Fruit fly (Drosophila melanogaster) whole organism, embryonic: ENCODE data around the gene ninaE.

ENCODE experiments used
- B-H1 ChIP-seq: fragments of 200-800 bp; sonication (Bioruptor generic); IDR thresholded peaks from 3 replicates; pipeline ENCODE4 v1.3.6; 2022; ENCODE audit warnings: missing biosample characterization, missing genetic modification characterization
- CG11247 ChIP-seq: fragments of 200-800 bp; sonication (Bioruptor generic); IDR thresholded peaks from 2 replicates; pipeline ENCODE4 v1.3.6; 2022; ENCODE audit warnings: missing biosample characterization, missing genetic modification characterization
- CG11695 ChIP-seq: fragments of 200-800 bp; sonication (Bioruptor generic); IDR thresholded peaks from 3 replicates; pipeline ENCODE4 v1.3.6; 2022; ENCODE audit warnings: missing biosample characterization, missing genetic modification characterization
- CG12155 ChIP-seq: fragments of 200-800 bp; sonication (Bioruptor generic); optimal IDR thresholded peaks from 3 replicates; lab custom pipeline; 2016; ENCODE audit warnings: missing biosample characterization, missing genetic modification characterization
- CG12659 ChIP-seq: fragments of 200-800 bp; sonication (Bioruptor generic); optimal IDR thresholded peaks from 3 replicates; lab custom pipeline; 2017; ENCODE audit warnings: mild to moderate bottlenecking, missing biosample characterization, missing genetic modification reagents, missing genetic modification characterization
- CG13296 ChIP-seq: fragments of 200-800 bp; sonication (Bioruptor generic); optimal IDR thresholded peaks from 3 replicates; lab custom pipeline; 2018; ENCODE audit warnings: missing biosample characterization, mild to moderate bottlenecking, missing genetic modification characterization
- CG13775 ChIP-seq: fragments of 200-800 bp; sonication (Bioruptor generic); optimal IDR thresholded peaks from 3 replicates; lab custom pipeline; 2017; ENCODE audit warnings: missing biosample characterization, mild to moderate bottlenecking, missing genetic modification characterization
- CG14710 ChIP-seq: fragments of 200-800 bp; sonication (Bioruptor generic); optimal IDR thresholded peaks from 3 replicates; lab custom pipeline; 2019; ENCODE audit warnings: missing biosample characterization, mild to moderate bottlenecking, missing genetic modification characterization, moderate library complexity
- CG15696 ChIP-seq: fragments of 200-800 bp; sonication (Bioruptor generic); optimal IDR thresholded peaks from 2 replicates; lab custom pipeline; 2019; ENCODE audit warnings: missing biosample characterization, mild to moderate bottlenecking, missing genetic modification characterization, moderate library complexity
- CG17385 ChIP-seq: fragments of 200-800 bp; sonication (Bioruptor generic); optimal IDR thresholded peaks from 3 replicates; lab custom pipeline; 2018; ENCODE audit warnings: missing biosample characterization, mild to moderate bottlenecking, missing genetic modification characterization
- CG18599 ChIP-seq: fragments of 200-800 bp; sonication (Bioruptor generic); optimal IDR thresholded peaks from 3 replicates; lab custom pipeline; 2017; ENCODE audit warnings: missing biosample characterization, missing genetic modification characterization, mild to moderate bottlenecking, moderate library complexity, missing genetic modification reagents
- CG2129 ChIP-seq: fragments of 200-800 bp; sonication (Bioruptor generic); IDR thresholded peaks from 2 replicates; pipeline ENCODE4 v1.3.6; 2022; ENCODE audit warnings: missing biosample characterization, missing genetic modification characterization; ENCODE audit not compliant: partially characterized antibody
- CG2199 ChIP-seq: fragments of 200-800 bp; sonication (Bioruptor generic); IDR thresholded peaks from 3 replicates; pipeline ENCODE4 v1.3.6; 2022; ENCODE audit warnings: missing biosample characterization, missing genetic modification characterization
- CG2712 ChIP-seq: fragments of 200-800 bp; optimal IDR thresholded peaks from 3 replicates; lab custom pipeline; 2019; ENCODE audit warnings: missing biosample characterization, mild to moderate bottlenecking, missing genetic modification characterization, moderate library complexity
- CG3163 ChIP-seq: fragments of 200-800 bp; sonication (Bioruptor generic); optimal IDR thresholded peaks from 3 replicates; lab custom pipeline; 2016; ENCODE audit warnings: missing biosample characterization, missing genetic modification characterization
- CG5953 ChIP-seq: fragments of 200-800 bp; sonication (Bioruptor generic); IDR thresholded peaks from 2 replicates; pipeline ENCODE4 v1.3.6; 2022; ENCODE audit warnings: missing biosample characterization, missing genetic modification characterization
- CG7928 ChIP-seq: fragments of 200-800 bp; sonication (Bioruptor generic); optimal IDR thresholded peaks from 2 replicates; lab custom pipeline; 2017; ENCODE audit warnings: missing biosample characterization, mild to moderate bottlenecking, missing genetic modification characterization
- CG7987 ChIP-seq: fragments of 200-800 bp; sonication (Bioruptor generic); optimal IDR thresholded peaks from 2 replicates; lab custom pipeline; 2018; ENCODE audit warnings: missing biosample characterization, mild to moderate bottlenecking, missing genetic modification characterization, moderate library complexity
- CG8281 ChIP-seq: fragments of 200-800 bp; sonication (Bioruptor generic); optimal IDR thresholded peaks from 2 replicates; lab custom pipeline; 2018; ENCODE audit warnings: missing biosample characterization, mild to moderate bottlenecking, missing genetic modification characterization, moderate library complexity
- CG8388 ChIP-seq: fragments of 200-800 bp; sonication (Bioruptor generic); optimal IDR thresholded peaks from 2 replicates; lab custom pipeline; 2019; ENCODE audit warnings: missing biosample characterization, mild to moderate bottlenecking, missing genetic modification characterization, moderate library complexity
- CG8478 ChIP-seq: fragments of >200 bp; optimal IDR thresholded peaks from 2 replicates; lab custom pipeline; 2018
- CG9797 ChIP-seq: fragments of 200-800 bp; sonication (Bioruptor generic); optimal IDR thresholded peaks from 3 replicates; lab custom pipeline; 2018; ENCODE audit warnings: missing biosample characterization, mild to moderate bottlenecking, missing genetic modification characterization
- CTCF ChIP-seq: fragments of 200-800 bp; sonication (Bioruptor generic); optimal IDR thresholded peaks from 2 replicates; lab custom pipeline; 2017; ENCODE audit warnings: missing biosample characterization, mild to moderate bottlenecking, missing genetic modification characterization, moderate library complexity
- E2f1 ChIP-seq: fragments of 200-800 bp; sonication (Bioruptor generic); IDR thresholded peaks from 2 replicates; pipeline ENCODE4 v1.3.6; 2022; ENCODE audit warnings: missing biosample characterization, missing genetic modification characterization
- Gug ChIP-seq: fragments of 200-800 bp; sonication (Bioruptor generic); IDR thresholded peaks from 4 replicates; pipeline ENCODE4 v1.3.6; 2022; ENCODE audit warnings: missing biosample characterization, missing genetic modification characterization
- HLH3B ChIP-seq: fragments of 200-800 bp; sonication (Bioruptor generic); IDR thresholded peaks from 2 replicates; pipeline ENCODE4 v1.3.6; 2022; ENCODE audit warnings: missing biosample characterization, missing genetic modification characterization
- HLH54F ChIP-seq: fragments of 200-800 bp; sonication (Bioruptor generic); optimal IDR thresholded peaks from 3 replicates; lab custom pipeline; 2016; ENCODE audit warnings: missing biosample characterization, missing genetic modification characterization
- HLHmδ ChIP-seq: fragments of 200-800 bp; sonication (Bioruptor generic); optimal IDR thresholded peaks from 2 replicates; lab custom pipeline; 2018; ENCODE audit warnings: missing biosample characterization, mild to moderate bottlenecking, missing genetic modification characterization, moderate library complexity
- Hand ChIP-seq: fragments of 200-800 bp; sonication (Bioruptor generic); optimal IDR thresholded peaks from 2 replicates; lab custom pipeline; 2017; ENCODE audit warnings: mild to moderate bottlenecking, missing biosample characterization, missing genetic modification reagents, missing genetic modification characterization
- Hr39 ChIP-seq: fragments of >200 bp; optimal IDR thresholded peaks from 2 replicates; lab custom pipeline; 2017
- Lhr ChIP-seq: fragments of 200-800 bp; sonication (Bioruptor generic); optimal IDR thresholded peaks from 3 replicates; lab custom pipeline; 2017; ENCODE audit warnings: mild to moderate bottlenecking, missing biosample characterization, missing genetic modification reagents, missing genetic modification characterization
- Lpt ChIP-seq: fragments of >200 bp; optimal IDR thresholded peaks from 2 replicates; lab custom pipeline; 2018; ENCODE audit warnings: missing biosample characterization, missing genetic modification characterization
- Myb ChIP-seq: fragments of 200-800 bp; sonication (Bioruptor generic); optimal IDR thresholded peaks from 2 replicates; lab custom pipeline; 2016; ENCODE audit warnings: missing biosample characterization, missing genetic modification characterization
- NC2α ChIP-seq: fragments of 200-800 bp; sonication (Bioruptor generic); optimal IDR thresholded peaks from 2 replicates; lab custom pipeline; 2016; ENCODE audit warnings: missing biosample characterization, missing genetic modification characterization
- Oaz ChIP-seq: fragments of 200-800 bp; sonication (Bioruptor generic); IDR thresholded peaks from 2 replicates; pipeline ENCODE4 v1.3.6; 2022; ENCODE audit warnings: missing biosample characterization, missing genetic modification characterization
- Ravus ChIP-seq: fragments of 200-800 bp; sonication (Bioruptor generic); IDR thresholded peaks from 2 replicates; pipeline ENCODE4 v1.3.6; 2022; ENCODE audit warnings: missing biosample characterization, missing genetic modification characterization
- Rx ChIP-seq: fragments of 200-800 bp; sonication (Bioruptor generic); IDR thresholded peaks from 2 replicates; pipeline ENCODE4 v1.3.6; 2022; ENCODE audit warnings: missing biosample characterization, missing genetic modification characterization
- Tbp ChIP-seq: fragments of >200 bp; optimal IDR thresholded peaks from 2 replicates; lab custom pipeline; 2018; ENCODE audit warnings: missing biosample characterization, missing genetic modification characterization
- Xrp1 ChIP-seq: fragments of 200-800 bp; sonication (Bioruptor generic); IDR thresholded peaks from 2 replicates; pipeline ENCODE4 v1.3.6; 2022; ENCODE audit warnings: missing biosample characterization, missing genetic modification characterization
- cad ChIP-seq: fragments of >200 bp; optimal IDR thresholded peaks from 2 replicates; lab custom pipeline; 2017; ENCODE audit warnings: missing biosample characterization, missing genetic modification characterization
- croc ChIP-seq: fragments of 200-800 bp; sonication (Bioruptor generic); conservative IDR thresholded peaks from 3 replicates; pipeline ENCODE4 v1.3.6; 2022; ENCODE audit warnings: missing biosample characterization, missing genetic modification characterization
- danr ChIP-seq: fragments of 200-800 bp; sonication (Bioruptor generic); IDR thresholded peaks from 2 replicates; pipeline ENCODE4 v1.3.6; 2022; ENCODE audit warnings: missing biosample characterization, missing genetic modification characterization
- eyg ChIP-seq: fragments of 200-800 bp; sonication (Bioruptor generic); optimal IDR thresholded peaks from 3 replicates; lab custom pipeline; 2016; ENCODE audit warnings: missing biosample characterization, missing genetic modification characterization
- gce ChIP-seq: fragments of 200-800 bp; sonication (Bioruptor generic); IDR thresholded peaks from 3 replicates; pipeline ENCODE4 v1.3.6; 2022; ENCODE audit warnings: missing biosample characterization, missing genetic modification characterization
- nerfin-1 ChIP-seq: fragments of 200-800 bp; sonication (Bioruptor generic); optimal IDR thresholded peaks from 3 replicates; lab custom pipeline; 2019; ENCODE audit warnings: missing biosample characterization, mild to moderate bottlenecking, missing genetic modification characterization, moderate library complexity
- pan ChIP-seq, 4 experiments: fragments of >200 bp in 3 of 4; fragments of 200-800 bp in 1 of 4; sonication (Bioruptor generic) in 1 of 4; optimal IDR thresholded peaks in 3 of 4; IDR thresholded peaks in 1 of 4; 2 replicates each; pipeline versions ENCODE4 v1.3.6 to Lab custom; 2017 to 2022; ENCODE audit warnings: missing biosample characterization in 2 of 4, missing genetic modification characterization in 2 of 4, mixed read lengths in 1 of 4
- phol ChIP-seq: fragments of 200-800 bp; sonication (Bioruptor generic); optimal IDR thresholded peaks from 3 replicates; lab custom pipeline; 2018; ENCODE audit warnings: missing biosample characterization, mild to moderate bottlenecking, missing genetic modification characterization, moderate library complexity
- sna ChIP-seq: fragments of 200-800 bp; sonication (Bioruptor generic); IDR thresholded peaks from 2 replicates; pipeline ENCODE4 v1.3.6; 2022; ENCODE audit warnings: missing biosample characterization, missing genetic modification characterization; ENCODE audit not compliant: partially characterized antibody
- sr ChIP-seq: fragments of 200-800 bp; sonication (Bioruptor generic); IDR thresholded peaks from 3 replicates; pipeline ENCODE4 v1.3.6; 2022; ENCODE audit warnings: missing biosample characterization, missing genetic modification characterization
- stwl ChIP-seq: fragments of 200-800 bp; sonication (Bioruptor generic); optimal IDR thresholded peaks from 3 replicates; lab custom pipeline; 2018; ENCODE audit warnings: missing biosample characterization, mild to moderate bottlenecking, missing genetic modification characterization, moderate library complexity
- zen ChIP-seq: fragments of 200-800 bp; sonication (Bioruptor generic); optimal IDR thresholded peaks from 3 replicates; lab custom pipeline; 2018; ENCODE audit warnings: missing biosample characterization, mild to moderate bottlenecking, missing genetic modification characterization, moderate library complexity

ninaE gene

dm6 chr3R:19902926-19903739 is 15.1 kb upstream of the ninaE start, which contains the start of gene ClpX (continued):
- TF ChIP-seq Xrp1 (no peak), nerfin-1 (tag; lab: Kevin White, UChicago) (peak; percentile 37), CG11695 (GFP tag; lab: Robert Waterston, UW) (no peak), CG5953 (GFP tag; lab: Robert Waterston, UW) (no peak), CG2129 (0 out of 2 replicates have a peak, but pooled peaks have one; percentile 23), pan (optimal IDR thresholded peaks at IDR 0.05; lab: Kevin White, UChicago) (no peak), pan (GFP tag; optimal IDR thresholded peaks at IDR 0.05 in 1 of 2, IDR thresholded peaks at IDR 0.05 in 1 of 2) (peak in 1 of 2 experiments; percentile 12), CG17385 (peak; percentile 100), HLHmδ (peak; percentile 29), B-H1 (GFP tag; lab: Robert Waterston, UW) (no peak), CG13296 (GFP tag; lab: Kevin White, UChicago) (peak; percentile 20), eyg (GFP tag; lab: Kevin White, UChicago) (no peak), HLH3B (GFP tag; lab: Robert Waterston, UW) (no peak), CG8281 (tag; lab: Kevin White, UChicago) (no peak), croc (GFP tag; lab: Robert Waterston, UW) (no peak), zen (no peak), Myb (GFP tag; lab: Kevin White, UChicago) (no peak), CG8388 (GFP tag; lab: Kevin White, UChicago) (no peak), E2f1 (GFP tag; lab: Robert Waterston, UW) (no peak), CG7928 (no peak), CG11247 (GFP tag; lab: Robert Waterston, UW) (no peak), Gug (GFP tag; lab: Robert Waterston, UW) (no peak), CG9797 (GFP tag; lab: Kevin White, UChicago) (peak; percentile 23), Tbp (no peak), Rx (GFP tag; lab: Robert Waterston, UW) (no peak), gce (GFP tag; lab: Robert Waterston, UW) (no peak), CG2712 (tag; lab: Kevin White, UChicago) (peak; percentile 5), Hand (GFP tag; lab: Kevin White, UChicago) (no peak), CG12155 (GFP tag; lab: Kevin White, UChicago) (peak; percentile 100), Ravus (GFP tag; lab: Robert Waterston, UW) (no peak), cad (GFP tag; lab: Kevin White, UChicago) (no peak), CTCF (GFP tag; lab: Kevin White, UChicago) (no peak), phol (no peak), Lhr (GFP tag; lab: Kevin White, UChicago) (no peak), danr (GFP tag; lab: Robert Waterston, UW) (no peak), HLH54F (GFP tag; lab: Kevin White, UChicago) (no peak), CG14710 (tag; lab: Kevin White, UChicago) (peak; percentile 76), Lpt (no peak), CG12659 (GFP tag; lab: Kevin White, UChicago) (peak; percentile 54), Hr39 (lab: Kevin White, UChicago) (no peak), Oaz (GFP tag; lab: Robert Waterston, UW) (no peak), sr (GFP tag; lab: Robert Waterston, UW) (no peak), stwl (peak; percentile 68), CG2199 (GFP tag; lab: Robert Waterston, UW) (no peak; the same call in 2 of the 3 replicates), CG8478 (lab: Kevin White, UChicago) (no peak), CG3163 (GFP tag; lab: Kevin White, UChicago) (no peak), NC2α (GFP tag; lab: Kevin White, UChicago) (no peak), CG7987 (no peak), CG18599 (GFP tag; lab: Kevin White, UChicago) (no peak), sna (GFP tag; lab: Robert Waterston, UW) (peak; percentile 80), CG15696 (no peak), CG13775 (GFP tag; lab: Kevin White, UChicago) (no peak)
